Fruit fly (Drosophila melanogaster): ENCODE results near the gene CG6118.

Gene CG6118

dm6 chr3R:15427818-15428199, 6.7 kb downstream of the CG6118 start (continued):
- TF ChIP-seq CG34224 (GFP tag; IDR thresholded peaks at IDR 0.05; ENCODE audit: partially characterized antibody) (no peak), vvl (GFP tag; IDR thresholded peaks at IDR 0.05) (peak; percentile 35; the same call in 1 of the 2 replicates), CG4404 (GFP tag; IDR thresholded peaks at IDR 0.05) (no peak), Hmr (GFP tag; optimal IDR thresholded peaks at IDR 0.05) (no peak), otp (GFP tag; IDR thresholded peaks at IDR 0.05) (peak; percentile 45; the same call in 1 of the 3 replicates), corto (GFP tag; optimal IDR thresholded peaks at IDR 0.05) (peak; percentile 12), CG13775 (GFP tag; optimal IDR thresholded peaks at IDR 0.05) (peak; percentile 12), CG11504 (tag; optimal IDR thresholded peaks at IDR 0.05) (peak; percentile 48), CG13424 (tag; optimal IDR thresholded peaks at IDR 0.05) (peak; percentile 63), kah (GFP tag; optimal IDR thresholded peaks at IDR 0.05) (no peak), CG3847 (GFP tag; IDR thresholded peaks at IDR 0.05) (no peak), CG11723 (GFP tag; optimal IDR thresholded peaks at IDR 0.05) (peak; percentile 19), CG10209 (GFP tag; optimal IDR thresholded peaks at IDR 0.05) (peak; percentile 17), CG5180 (GFP tag; optimal IDR thresholded peaks at IDR 0.05) (no peak), CG12942 (GFP tag; optimal IDR thresholded peaks at IDR 0.05) (no peak), chinmo (GFP tag; IDR thresholded peaks at IDR 0.05; ENCODE audit: partially characterized antibody) (no peak), E2f1 (GFP tag; IDR thresholded peaks at IDR 0.05) (no peak), luna (GFP tag; optimal IDR thresholded peaks at IDR 0.05) (no peak), CG10147 (GFP tag; optimal IDR thresholded peaks at IDR 0.05) (no peak), zfh1 (GFP tag; IDR thresholded peaks at IDR 0.05) (peak; percentile 48; the same call in 2 of the 3 replicates), CG1603 (tag; optimal IDR thresholded peaks at IDR 0.05) (peak; percentile 52), nerfin-1 (tag; optimal IDR thresholded peaks at IDR 0.05) (peak; percentile 57), Ssrp (tag; optimal IDR thresholded peaks at IDR 0.05) (peak; percentile 69), sug (tag; optimal IDR thresholded peaks at IDR 0.05) (no peak), ara (GFP tag; IDR thresholded peaks at IDR 0.05) (peak; percentile 37; the same call in 1 of the 2 replicates), lmd (GFP tag; IDR thresholded peaks at IDR 0.05) (0 out of 2 replicates have a peak, but pooled peaks have one; percentile 10), Sry-δ (GFP tag; optimal IDR thresholded peaks at IDR 0.05) (no peak), CG8944 (GFP tag; optimal IDR thresholded peaks at IDR 0.05) (no peak), Hr39 (optimal IDR thresholded peaks at IDR 0.05) (no peak), Mrtf (GFP tag; IDR thresholded peaks at IDR 0.05) (no peak; the same call in 2 of the 3 replicates), Atf-2 (GFP tag; optimal IDR thresholded peaks at IDR 0.05) (no peak), bab2 (GFP tag; optimal IDR thresholded peaks at IDR 0.05) (peak; percentile 35), Nf-YC (tag; optimal IDR thresholded peaks at IDR 0.05) (no peak), CG10959 (GFP tag; IDR thresholded peaks at IDR 0.05) (0 out of 2 replicates have a peak, but pooled peaks have one; percentile 11), onecut (GFP tag; IDR thresholded peaks at IDR 0.05) (peak; percentile 26; the same call in 1 of the 2 replicates), CG16863 (GFP tag; optimal IDR thresholded peaks at IDR 0.05) (peak; percentile 50), Oli (tag; optimal IDR thresholded peaks at IDR 0.05) (peak; percentile 62), Meics (GFP tag; optimal IDR thresholded peaks at IDR 0.05) (no peak), CG30403 (GFP tag; optimal IDR thresholded peaks at IDR 0.05) (peak; percentile 56), chif (GFP tag; optimal IDR thresholded peaks at IDR 0.05) (peak in 1 of 2 experiments; percentile 68), sens-2 (GFP tag; IDR thresholded peaks at IDR 0.05) (peak; percentile 27; the same call in 1 of the 2 replicates), Oaz (GFP tag; IDR thresholded peaks at IDR 0.05) (no peak), CG4424 (GFP tag; optimal IDR thresholded peaks at IDR 0.05) (peak; percentile 49), trh (GFP tag; optimal IDR thresholded peaks at IDR 0.05) (no peak), Max (GFP tag; optimal IDR thresholded peaks at IDR 0.05) (no peak), ATbp (GFP tag; optimal IDR thresholded peaks at IDR 0.05) (peak; percentile 44), nom (GFP tag; optimal IDR thresholded peaks at IDR 0.05) (no peak), Hsf (GFP tag; optimal IDR thresholded peaks at IDR 0.05) (peak; percentile 47), CG10267 (tag; optimal IDR thresholded peaks at IDR 0.05) (peak; percentile 59), H15 (GFP tag; IDR thresholded peaks at IDR 0.05) (no peak), ken (GFP tag; IDR thresholded peaks at IDR 0.05) (0 out of 3 replicates have a peak, but pooled peaks have one; percentile 42)

Measured in whole organism, embryonic.